Fruit fly (Drosophila melanogaster) whole organism, embryonic: ENCODE results near the gene alpha-Man-Ia.

Source experiments
- B-H1 ChIP-seq: fragments of 200-800 bp; sonication (Bioruptor generic); IDR thresholded peaks from 3 replicates; pipeline ENCODE4 v1.3.6; 2022; ENCODE audit warnings: missing biosample characterization, missing genetic modification characterization
- CG11456 ChIP-seq: fragments of 200-800 bp; sonication (Bioruptor generic); IDR thresholded peaks from 3 replicates; pipeline ENCODE4 v1.3.6; 2022; ENCODE audit warnings: missing biosample characterization, missing genetic modification characterization
- CG12942 ChIP-seq: fragments of 200-800 bp; sonication (Bioruptor generic); optimal IDR thresholded peaks from 3 replicates; lab custom pipeline; 2016; ENCODE audit warnings: missing biosample characterization, missing genetic modification characterization
- CG14441 ChIP-seq: fragments of 200-800 bp; sonication (Bioruptor generic); IDR thresholded peaks from 2 replicates; pipeline ENCODE4 v1.3.6; 2022; ENCODE audit warnings: missing biosample characterization, missing genetic modification characterization
- CG14860 ChIP-seq: fragments of 200-800 bp; sonication (Bioruptor generic); IDR thresholded peaks from 3 replicates; pipeline ENCODE4 v1.3.6; 2022; ENCODE audit warnings: missing biosample characterization, missing genetic modification characterization; ENCODE audit not compliant: partially characterized antibody
- CG2116 ChIP-seq: fragments of 200-800 bp; sonication (Bioruptor generic); optimal IDR thresholded peaks from 3 replicates; lab custom pipeline; 2018; ENCODE audit warnings: missing biosample characterization, mild to moderate bottlenecking, missing genetic modification characterization
- CG2199 ChIP-seq: fragments of 200-800 bp; sonication (Bioruptor generic); IDR thresholded peaks from 3 replicates; pipeline ENCODE4 v1.3.6; 2022; ENCODE audit warnings: missing biosample characterization, missing genetic modification characterization
- CG31365 ChIP-seq: fragments of 200-800 bp; sonication (Bioruptor generic); optimal IDR thresholded peaks from 2 replicates; lab custom pipeline; 2018; ENCODE audit warnings: missing biosample characterization, mild to moderate bottlenecking, missing genetic modification characterization
- CG3163 ChIP-seq: fragments of 200-800 bp; sonication (Bioruptor generic); optimal IDR thresholded peaks from 3 replicates; lab custom pipeline; 2016; ENCODE audit warnings: missing biosample characterization, missing genetic modification characterization
- CG32532 ChIP-seq: fragments of 200-800 bp; sonication (Bioruptor generic); IDR thresholded peaks from 2 replicates; pipeline ENCODE4 v1.3.6; 2022; ENCODE audit warnings: missing biosample characterization, missing genetic modification characterization
- CG6791 ChIP-seq: fragments of 200-800 bp; sonication (Bioruptor generic); IDR thresholded peaks from 3 replicates; pipeline ENCODE4 v1.3.6; 2022; ENCODE audit warnings: missing biosample characterization, missing genetic modification characterization; ENCODE audit not compliant: partially characterized antibody
- CG7786 ChIP-seq: fragments of 200-800 bp; sonication (Bioruptor generic); optimal IDR thresholded peaks from 2 replicates; lab custom pipeline; 2016; ENCODE audit warnings: missing biosample characterization, missing genetic modification characterization
- CG8290 ChIP-seq, 3 experiments: fragments of 200-800 bp; sonication (Bioruptor generic); optimal IDR thresholded peaks; 2 replicates each; lab custom pipeline; 2016 to 2019; ENCODE audit warnings: missing biosample characterization in 3 of 3, missing genetic modification characterization in 3 of 3, mild to moderate bottlenecking in 2 of 3, moderate library complexity in 1 of 3
- CG8944 ChIP-seq: fragments of 200-800 bp; sonication (Bioruptor generic); optimal IDR thresholded peaks from 3 replicates; lab custom pipeline; 2016; ENCODE audit warnings: missing biosample characterization, missing genetic modification characterization
- CG9437 ChIP-seq: fragments of 200-800 bp; sonication (Bioruptor generic); optimal IDR thresholded peaks from 2 replicates; lab custom pipeline; 2018; ENCODE audit warnings: missing biosample characterization, mild to moderate bottlenecking, missing genetic modification characterization
- CG9797 ChIP-seq: fragments of 200-800 bp; sonication (Bioruptor generic); optimal IDR thresholded peaks from 3 replicates; lab custom pipeline; 2018; ENCODE audit warnings: missing biosample characterization, mild to moderate bottlenecking, missing genetic modification characterization
- CG9932 ChIP-seq: fragments of 200-800 bp; sonication (Bioruptor generic); IDR thresholded peaks from 2 replicates; pipeline ENCODE4 v1.3.6; 2022; ENCODE audit warnings: missing biosample characterization, missing genetic modification characterization
- D19A ChIP-seq: fragments of 200-800 bp; optimal IDR thresholded peaks from 3 replicates; lab custom pipeline; 2019; ENCODE audit warnings: missing biosample characterization, mild to moderate bottlenecking, missing genetic modification characterization, moderate library complexity
- Dfd ChIP-seq, 2 experiments: fragments of >200 bp; optimal IDR thresholded peaks; 2 replicates each; lab custom pipeline; 2017; ENCODE audit warnings: missing biosample characterization in 2 of 2, missing genetic modification characterization in 2 of 2
- Drgx ChIP-seq: fragments of 200-800 bp; sonication (Bioruptor generic); IDR thresholded peaks from 2 replicates; pipeline ENCODE4 v1.3.6; 2022; ENCODE audit warnings: missing biosample characterization, missing genetic modification characterization
- ERR ChIP-seq: fragments of 200-800 bp; sonication (Bioruptor generic); optimal IDR thresholded peaks from 2 replicates; lab custom pipeline; 2016; ENCODE audit warnings: missing biosample characterization, missing genetic modification characterization
- Ets65A ChIP-seq: fragments of 200-800 bp; sonication (Bioruptor generic); peaks from one replicate; lab custom pipeline; 2016; ENCODE audit warnings: missing biosample characterization, missing genetic modification characterization
- HLH54F ChIP-seq: fragments of 200-800 bp; sonication (Bioruptor generic); optimal IDR thresholded peaks from 3 replicates; lab custom pipeline; 2016; ENCODE audit warnings: missing biosample characterization, missing genetic modification characterization
- HLHmδ ChIP-seq: fragments of 200-800 bp; sonication (Bioruptor generic); optimal IDR thresholded peaks from 2 replicates; lab custom pipeline; 2018; ENCODE audit warnings: missing biosample characterization, mild to moderate bottlenecking, missing genetic modification characterization, moderate library complexity
- Jarid2 ChIP-seq: fragments of 200-800 bp; sonication (Bioruptor generic); optimal IDR thresholded peaks from 3 replicates; lab custom pipeline; 2017; ENCODE audit warnings: mild to moderate bottlenecking, missing biosample characterization, missing genetic modification reagents, missing genetic modification characterization
- Lpt ChIP-seq: fragments of >200 bp; optimal IDR thresholded peaks from 2 replicates; lab custom pipeline; 2018; ENCODE audit warnings: missing biosample characterization, missing genetic modification characterization
- MBD-R2 ChIP-seq: fragments of 200-800 bp; sonication (Bioruptor generic); IDR thresholded peaks from 2 replicates; pipeline ENCODE4 v1.3.6; 2022; ENCODE audit warnings: missing biosample characterization, missing genetic modification characterization
- Med ChIP-seq: fragments of 200-800 bp; sonication (Bioruptor generic); peaks from one replicate; lab custom pipeline; 2016; ENCODE audit warnings: missing biosample characterization, missing genetic modification characterization, mild to moderate bottlenecking, inconsistent platforms, moderate library complexity
- Opbp ChIP-seq: fragments of 200-800 bp; sonication (Bioruptor generic); IDR thresholded peaks from 3 replicates; pipeline ENCODE4 v1.3.6; 2022; ENCODE audit warnings: missing biosample characterization, missing genetic modification characterization; ENCODE audit not compliant: partially characterized antibody
- Trl ChIP-seq, 3 experiments: fragments of >200 bp in 2 of 3; fragments of 200-800 bp in 1 of 3; sonication (Bioruptor generic) in 1 of 3; optimal IDR thresholded peaks; 2 replicates in 1 of 3; 3 replicates in 2 of 3; lab custom pipeline; 2016 to 2017; ENCODE audit warnings: missing biosample characterization in 1 of 3, missing genetic modification characterization in 1 of 3
- ase ChIP-seq: fragments of 200-800 bp; sonication (Bioruptor generic); IDR thresholded peaks from 3 replicates; pipeline ENCODE4 v1.3.6; 2022; ENCODE audit warnings: missing biosample characterization, missing genetic modification characterization
- ci ChIP-seq: fragments of 200-800 bp; sonication (Bioruptor generic); IDR thresholded peaks from 3 replicates; pipeline ENCODE4 v1.3.6; 2022; ENCODE audit warnings: missing biosample characterization, missing genetic modification characterization
- cwo ChIP-seq: fragments of 200-800 bp; sonication (Bioruptor generic); optimal IDR thresholded peaks from 3 replicates; lab custom pipeline; 2017; ENCODE audit warnings: missing biosample characterization, missing genetic modification characterization, mild to moderate bottlenecking, moderate library complexity, missing genetic modification reagents
- dan ChIP-seq: fragments of 200-800 bp; sonication (Bioruptor generic); IDR thresholded peaks from 2 replicates; pipeline ENCODE4 v1.3.6; 2022; ENCODE audit warnings: missing biosample characterization, missing genetic modification characterization
- ewg ChIP-seq: fragments of 200-800 bp; sonication (Bioruptor generic); optimal IDR thresholded peaks from 3 replicates; lab custom pipeline; 2017; ENCODE audit warnings: mild to moderate bottlenecking, missing biosample characterization, missing genetic modification reagents, missing genetic modification characterization
- gce ChIP-seq: fragments of 200-800 bp; sonication (Bioruptor generic); IDR thresholded peaks from 3 replicates; pipeline ENCODE4 v1.3.6; 2022; ENCODE audit warnings: missing biosample characterization, missing genetic modification characterization
- ind ChIP-seq: fragments of 200-800 bp; sonication (Bioruptor generic); optimal IDR thresholded peaks from 3 replicates; lab custom pipeline; 2016; ENCODE audit warnings: missing biosample characterization, missing genetic modification characterization
- inv ChIP-seq: fragments of 200-800 bp; sonication (Bioruptor generic); IDR thresholded peaks from 2 replicates; pipeline ENCODE4 v1.3.6; 2022; ENCODE audit warnings: missing biosample characterization, missing genetic modification characterization; ENCODE audit not compliant: partially characterized antibody
- knrl ChIP-seq: fragments of 200-800 bp; sonication (Bioruptor generic); IDR thresholded peaks from 3 replicates; pipeline ENCODE4 v1.3.6; 2022; ENCODE audit warnings: missing biosample characterization, missing genetic modification characterization; ENCODE audit not compliant: partially characterized antibody
- lmd ChIP-seq: fragments of 200-800 bp; sonication (Bioruptor generic); IDR thresholded peaks from 2 replicates; pipeline ENCODE4 v1.3.6; 2022; ENCODE audit warnings: missing biosample characterization, missing genetic modification characterization
- rib ChIP-seq: fragments of 200-800 bp; sonication (Bioruptor generic); IDR thresholded peaks from 2 replicates; pipeline ENCODE4 v1.3.6; 2022; ENCODE audit warnings: missing biosample characterization, missing genetic modification characterization
- sens ChIP-seq: fragments of 200-800 bp; sonication (Bioruptor generic); peaks from one replicate; lab custom pipeline; 2016; ENCODE audit warnings: missing biosample characterization, missing genetic modification characterization
- sna ChIP-seq: fragments of 200-800 bp; sonication (Bioruptor generic); IDR thresholded peaks from 2 replicates; pipeline ENCODE4 v1.3.6; 2022; ENCODE audit warnings: missing biosample characterization, missing genetic modification characterization; ENCODE audit not compliant: partially characterized antibody
- stwl ChIP-seq: fragments of 200-800 bp; sonication (Bioruptor generic); optimal IDR thresholded peaks from 3 replicates; lab custom pipeline; 2018; ENCODE audit warnings: missing biosample characterization, mild to moderate bottlenecking, missing genetic modification characterization, moderate library complexity
- wek ChIP-seq: fragments of 200-800 bp; sonication (Bioruptor generic); optimal IDR thresholded peaks from 3 replicates; lab custom pipeline; 2018; ENCODE audit warnings: missing biosample characterization, mild to moderate bottlenecking, missing genetic modification characterization, moderate library complexity
- yki ChIP-seq: fragments of >200 bp; optimal IDR thresholded peaks from 3 replicates; lab custom pipeline; 2018
- zfh1 ChIP-seq: fragments of 200-800 bp; sonication (Bioruptor generic); IDR thresholded peaks from 3 replicates; pipeline ENCODE4 v1.3.6; 2022; ENCODE audit warnings: missing biosample characterization, missing genetic modification characterization

The alpha-Man-Ia gene

dm6 chrX:10308996-10309395 lies 16.8 kb downstream of the alpha-Man-Ia start:
- peak; percentile 65 for TF ChIP-seq stwl (tag; lab: Kevin White, UChicago)
- no peak for TF ChIP-seq cwo (GFP tag; lab: Kevin White, UChicago)
- no peak for TF ChIP-seq CG7786 (GFP tag; lab: Kevin White, UChicago)
- peak; percentile 33 for TF ChIP-seq ewg
- peak; percentile 63 for TF ChIP-seq CG3163
- no peak for TF ChIP-seq rib (GFP tag; lab: Robert Waterston, UW)
- TF ChIP-seq knrl (GFP tag; lab: Robert Waterston, UW) = 0 out of 3 replicates have a peak, but pooled peaks have one; percentile 16
- TF ChIP-seq Trl (optimal IDR thresholded peaks at IDR 0.05; lab: Kevin White, UChicago) = peak; percentile 30 to 73
- TF ChIP-seq Trl (GFP tag; optimal IDR thresholded peaks at IDR 0.05; lab: Kevin White, UChicago) = no peak
- TF ChIP-seq ase (GFP tag; lab: Robert Waterston, UW) = 0 out of 3 replicates have a peak, but pooled peaks have one; percentile 19
- peak; percentile 44 for TF ChIP-seq Jarid2 (GFP tag; lab: Kevin White, UChicago)
- peak; percentile 95 for TF ChIP-seq CG31365 (tag; lab: Kevin White, UChicago)
- no peak for TF ChIP-seq CG14441 (GFP tag; lab: Robert Waterston, UW)
- TF ChIP-seq CG2116 (GFP tag; lab: Kevin White, UChicago) = peak; percentile 42
- TF ChIP-seq Lpt (GFP tag; lab: Kevin White, UChicago) = no peak
- TF ChIP-seq Ets65A (GFP tag; lab: Kevin White, UChicago) = peak; percentile 1
- TF ChIP-seq ci (GFP tag; lab: Robert Waterston, UW) = peak; percentile 68; the same call in 2 of the 3 replicates
- no peak for TF ChIP-seq wek (GFP tag; lab: Kevin White, UChicago)
- no peak for TF ChIP-seq gce (GFP tag; lab: Robert Waterston, UW)
- 0 out of 2 replicates have a peak, but pooled peaks have one; percentile 9 for TF ChIP-seq CG32532 (GFP tag; lab: Robert Waterston, UW)
- peak; percentile 48; the same call in 1 of the 2 replicates for TF ChIP-seq Drgx (GFP tag; lab: Robert Waterston, UW)
- 0 out of 3 replicates have a peak, but pooled peaks have one; percentile 12 for TF ChIP-seq zfh1
- peak; percentile 16 for TF ChIP-seq yki (lab: Kevin White, UChicago)
- TF ChIP-seq HLHmδ (GFP tag; lab: Kevin White, UChicago) = peak; percentile 22
- peak; percentile 36; the same call in 1 of the 3 replicates for TF ChIP-seq CG2199
- peak; percentile 14; the same call in 1 of the 3 replicates for TF ChIP-seq CG14860
- TF ChIP-seq CG9437 (GFP tag; lab: Kevin White, UChicago) = peak; percentile 67
- TF ChIP-seq CG8290 (GFP tag; optimal IDR thresholded peaks at IDR 0.05; lab: Kevin White, UChicago) = peak; percentile 20
- no peak for TF ChIP-seq CG8290 (tag; optimal IDR thresholded peaks at IDR 0.05; lab: Kevin White, UChicago)
- peak; percentile 46 for TF ChIP-seq sens (GFP tag; lab: Kevin White, UChicago)
- no peak for TF ChIP-seq CG8944 (GFP tag; lab: Kevin White, UChicago)

DNA sequence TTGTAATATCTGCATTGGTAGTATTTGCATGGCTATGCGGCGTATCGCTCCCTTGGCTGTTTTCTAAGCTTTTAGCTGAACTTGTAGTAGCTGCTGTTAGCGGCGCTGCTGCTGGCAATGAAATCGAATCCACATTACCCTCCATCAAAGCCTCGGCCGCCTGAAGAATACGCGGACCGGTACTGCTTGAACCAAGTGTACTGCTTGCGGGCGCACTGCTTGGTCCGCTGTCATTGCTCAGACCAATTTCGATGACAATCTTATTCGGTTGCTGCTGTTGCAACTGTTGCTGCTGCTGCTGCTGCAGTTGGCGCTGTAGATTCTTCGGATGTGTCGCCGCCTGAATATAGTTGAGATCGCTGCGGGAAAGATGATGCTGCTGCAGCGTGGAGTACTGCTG lies 17.8 kb downstream of the alpha-Man-Ia start:
- 0 out of 3 replicates have a peak, but pooled peaks have one; percentile 26 for TF ChIP-seq CG6791 (GFP tag; lab: Robert Waterston, UW)
- 0 out of 3 replicates have a peak, but pooled peaks have one; percentile 43 for TF ChIP-seq Opbp (GFP tag; lab: Robert Waterston, UW)
- TF ChIP-seq Dfd (GFP tag; optimal IDR thresholded peaks at IDR 0.05; lab: Kevin White, UChicago) = peak in 1 of 2 experiments; percentile 69
- no peak for TF ChIP-seq CG9932
- TF ChIP-seq HLH54F (GFP tag; lab: Kevin White, UChicago) = no peak
- TF ChIP-seq B-H1 (GFP tag; lab: Robert Waterston, UW) = no peak
- no peak for TF ChIP-seq ERR (GFP tag; lab: Kevin White, UChicago)
- TF ChIP-seq ewg = no peak
- TF ChIP-seq ind (GFP tag; lab: Kevin White, UChicago) = no peak
- no peak for TF ChIP-seq CG9797
- no peak for TF ChIP-seq dan (GFP tag; lab: Robert Waterston, UW)
- TF ChIP-seq Trl (optimal IDR thresholded peaks at IDR 0.05; lab: Kevin White, UChicago) = no peak
- no peak for TF ChIP-seq Trl (GFP tag; optimal IDR thresholded peaks at IDR 0.05; lab: Kevin White, UChicago)
- no peak for TF ChIP-seq inv (GFP tag; lab: Robert Waterston, UW)
- TF ChIP-seq CG31365 (tag; lab: Kevin White, UChicago) = peak; percentile 95
- peak; percentile 17; the same call in 1 of the 3 replicates for TF ChIP-seq knrl (GFP tag; lab: Robert Waterston, UW)
- 0 out of 3 replicates have a peak, but pooled peaks have one; percentile 74 for TF ChIP-seq CG2199
- no peak for TF ChIP-seq CG11456 (GFP tag; lab: Robert Waterston, UW)
- TF ChIP-seq D19A (tag; lab: Kevin White, UChicago) = no peak
- TF ChIP-seq Jarid2 (GFP tag; lab: Kevin White, UChicago) = no peak
- peak; percentile 33 for TF ChIP-seq CG8290 (GFP tag; optimal IDR thresholded peaks at IDR 0.05; lab: Kevin White, UChicago)
- TF ChIP-seq CG8290 (tag; optimal IDR thresholded peaks at IDR 0.05; lab: Kevin White, UChicago) = peak in 1 of 2 experiments; percentile 16
- TF ChIP-seq sna = no peak
- TF ChIP-seq lmd = no peak
- TF ChIP-seq Med (GFP tag; lab: Kevin White, UChicago) = no peak
- TF ChIP-seq CG12942 (GFP tag; lab: Kevin White, UChicago) = no peak
- TF ChIP-seq MBD-R2 (GFP tag; lab: Robert Waterston, UW) = peak; percentile 19; the same call in 1 of the 2 replicates
